Fruit fly (Drosophila melanogaster) whole organism, embryonic: ENCODE measurements around the gene isoQC.

Source experiments
- Adf1 ChIP-seq: fragments of 200-800 bp; sonication (Bioruptor generic); IDR thresholded peaks from 2 replicates; pipeline ENCODE4 v1.3.6; 2022; ENCODE audit warnings: missing biosample characterization, missing genetic modification characterization
- Antp ChIP-seq: fragments of 200-800 bp; sonication (Bioruptor generic); optimal IDR thresholded peaks from 3 replicates; lab custom pipeline; 2016; ENCODE audit warnings: missing biosample characterization, missing genetic modification characterization
- B-H2 ChIP-seq: fragments of 200-800 bp; sonication (Bioruptor generic); optimal IDR thresholded peaks from 2 replicates; lab custom pipeline; 2018; ENCODE audit warnings: missing biosample characterization, mild to moderate bottlenecking, missing genetic modification characterization
- Blimp-1 ChIP-seq: fragments of 200-800 bp; sonication (Bioruptor generic); optimal IDR thresholded peaks from 3 replicates; lab custom pipeline; 2018; ENCODE audit warnings: missing biosample characterization, missing genetic modification characterization, mild to moderate bottlenecking, moderate library complexity, missing genetic modification reagents
- CG10209 ChIP-seq: fragments of 200-800 bp; sonication (Bioruptor generic); optimal IDR thresholded peaks from 3 replicates; lab custom pipeline; 2017; ENCODE audit warnings: missing biosample characterization, mild to moderate bottlenecking, missing genetic modification characterization, missing genetic modification reagents
- CG10321 ChIP-seq: fragments of 200-800 bp; sonication (Bioruptor generic); IDR thresholded peaks from 2 replicates; pipeline ENCODE4 v1.3.6; 2022; ENCODE audit warnings: missing biosample characterization, missing genetic modification characterization
- CG11456 ChIP-seq: fragments of 200-800 bp; sonication (Bioruptor generic); IDR thresholded peaks from 3 replicates; pipeline ENCODE4 v1.3.6; 2022; ENCODE audit warnings: missing biosample characterization, missing genetic modification characterization
- CG12236 ChIP-seq: fragments of 200-800 bp; sonication (Bioruptor generic); optimal IDR thresholded peaks from 2 replicates; lab custom pipeline; 2016; ENCODE audit warnings: missing biosample characterization, missing genetic modification characterization
- CG1233 ChIP-seq: fragments of 200-800 bp; sonication (Bioruptor generic); optimal IDR thresholded peaks from 4 replicates; lab custom pipeline; 2018; ENCODE audit warnings: missing biosample characterization, mild to moderate bottlenecking, missing genetic modification characterization
- CG13894 ChIP-seq: fragments of 200-800 bp; sonication (Bioruptor generic); optimal IDR thresholded peaks from 3 replicates; lab custom pipeline; 2018; ENCODE audit warnings: missing biosample characterization, mild to moderate bottlenecking, missing genetic modification characterization, moderate library complexity
- CG14667 ChIP-seq: fragments of 200-800 bp; sonication (Bioruptor generic); IDR thresholded peaks from 2 replicates; pipeline ENCODE4 v1.3.6; 2022; ENCODE audit warnings: missing biosample characterization, missing genetic modification characterization
- CG15073 ChIP-seq: fragments of 200-800 bp; sonication (Bioruptor generic); optimal IDR thresholded peaks from 2 replicates; lab custom pipeline; 2016; ENCODE audit warnings: missing biosample characterization, missing genetic modification characterization
- CG1529 ChIP-seq: fragments of 200-800 bp; sonication (Bioruptor generic); optimal IDR thresholded peaks from 3 replicates; lab custom pipeline; 2018; ENCODE audit warnings: missing biosample characterization, missing genetic modification characterization
- CG1603 ChIP-seq: fragments of 200-800 bp; sonication (Bioruptor generic); optimal IDR thresholded peaks from 2 replicates; lab custom pipeline; 2019; ENCODE audit warnings: missing biosample characterization, mild to moderate bottlenecking, missing genetic modification characterization, moderate library complexity
- CG18262 ChIP-seq: fragments of 200-800 bp; optimal IDR thresholded peaks from 3 replicates; lab custom pipeline; 2019; ENCODE audit warnings: missing biosample characterization, mild to moderate bottlenecking, missing genetic modification characterization, moderate library complexity
- CG2712 ChIP-seq: fragments of 200-800 bp; optimal IDR thresholded peaks from 3 replicates; lab custom pipeline; 2019; ENCODE audit warnings: missing biosample characterization, mild to moderate bottlenecking, missing genetic modification characterization, moderate library complexity
- CG2889 ChIP-seq: fragments of 200-800 bp; sonication (Bioruptor generic); IDR thresholded peaks from 3 replicates; pipeline ENCODE4 v1.3.6; 2022; ENCODE audit warnings: missing biosample characterization, missing genetic modification characterization
- CG31388 ChIP-seq: fragments of 200-800 bp; sonication (Bioruptor generic); optimal IDR thresholded peaks from 2 replicates; lab custom pipeline; 2016; ENCODE audit warnings: missing biosample characterization, missing genetic modification characterization
- CG3407 ChIP-seq: fragments of 200-800 bp; sonication (Bioruptor generic); optimal IDR thresholded peaks from 2 replicates; lab custom pipeline; 2018; ENCODE audit warnings: missing biosample characterization, mild to moderate bottlenecking, missing genetic modification characterization
- CG3847 ChIP-seq: fragments of 200-800 bp; sonication (Bioruptor generic); IDR thresholded peaks from 2 replicates; pipeline ENCODE4 v1.3.6; 2022; ENCODE audit warnings: missing biosample characterization, missing genetic modification characterization
- CG4404 ChIP-seq: fragments of 200-800 bp; sonication (Bioruptor generic); IDR thresholded peaks from 2 replicates; pipeline ENCODE4 v1.3.6; 2022; ENCODE audit warnings: missing biosample characterization, missing genetic modification characterization
- D19B ChIP-seq: fragments of 200-800 bp; sonication (Bioruptor generic); optimal IDR thresholded peaks from 2 replicates; lab custom pipeline; 2017; ENCODE audit warnings: missing biosample characterization, mild to moderate bottlenecking, missing genetic modification characterization
- Dp ChIP-seq: fragments of 200-800 bp; sonication (Bioruptor generic); optimal IDR thresholded peaks from 2 replicates; lab custom pipeline; 2018; ENCODE audit warnings: missing biosample characterization, mild to moderate bottlenecking, missing genetic modification characterization, moderate library complexity
- Ets65A ChIP-seq: fragments of 200-800 bp; sonication (Bioruptor generic); peaks from one replicate; lab custom pipeline; 2016; ENCODE audit warnings: missing biosample characterization, missing genetic modification characterization
- HLHmδ ChIP-seq: fragments of 200-800 bp; sonication (Bioruptor generic); optimal IDR thresholded peaks from 2 replicates; lab custom pipeline; 2018; ENCODE audit warnings: missing biosample characterization, mild to moderate bottlenecking, missing genetic modification characterization, moderate library complexity
- HmgZ ChIP-seq: fragments of 200-800 bp; sonication (Bioruptor generic); optimal IDR thresholded peaks from 2 replicates; lab custom pipeline; 2018; ENCODE audit warnings: missing biosample characterization, mild to moderate bottlenecking, missing genetic modification characterization
- NC2α ChIP-seq: fragments of 200-800 bp; sonication (Bioruptor generic); optimal IDR thresholded peaks from 2 replicates; lab custom pipeline; 2016; ENCODE audit warnings: missing biosample characterization, missing genetic modification characterization
- Side ChIP-seq: fragments of 200-800 bp; sonication (Bioruptor generic); optimal IDR thresholded peaks from 2 replicates; lab custom pipeline; 2016; ENCODE audit warnings: missing biosample characterization, missing genetic modification characterization
- Six4 ChIP-seq: fragments of 200-800 bp; sonication (Bioruptor generic); optimal IDR thresholded peaks from 2 replicates; lab custom pipeline; 2016; ENCODE audit warnings: missing biosample characterization, missing genetic modification characterization
- Trl ChIP-seq, 3 experiments: fragments of >200 bp in 2 of 3; fragments of 200-800 bp in 1 of 3; sonication (Bioruptor generic) in 1 of 3; optimal IDR thresholded peaks; 2 replicates in 1 of 3; 3 replicates in 2 of 3; lab custom pipeline; 2016 to 2017; ENCODE audit warnings: missing biosample characterization in 1 of 3, missing genetic modification characterization in 1 of 3
- Xbp1 ChIP-seq: fragments of 200-800 bp; sonication (Bioruptor generic); optimal IDR thresholded peaks from 3 replicates; lab custom pipeline; 2016; ENCODE audit warnings: missing biosample characterization, mild to moderate bottlenecking, missing genetic modification characterization
- ash1 ChIP-seq: fragments of 200-800 bp; sonication (Bioruptor generic); optimal IDR thresholded peaks from 2 replicates; lab custom pipeline; 2018; ENCODE audit warnings: missing biosample characterization, mild to moderate bottlenecking, missing genetic modification characterization
- br ChIP-seq: fragments of >200 bp; optimal IDR thresholded peaks from 2 replicates; lab custom pipeline; 2017
- cg ChIP-seq: fragments of 200-800 bp; sonication (Bioruptor generic); optimal IDR thresholded peaks from 3 replicates; lab custom pipeline; 2019; ENCODE audit warnings: missing biosample characterization, mild to moderate bottlenecking, missing genetic modification characterization, moderate library complexity
- ci ChIP-seq: fragments of 200-800 bp; sonication (Bioruptor generic); IDR thresholded peaks from 3 replicates; pipeline ENCODE4 v1.3.6; 2022; ENCODE audit warnings: missing biosample characterization, missing genetic modification characterization
- ewg ChIP-seq: fragments of 200-800 bp; sonication (Bioruptor generic); optimal IDR thresholded peaks from 3 replicates; lab custom pipeline; 2017; ENCODE audit warnings: mild to moderate bottlenecking, missing biosample characterization, missing genetic modification reagents, missing genetic modification characterization
- fd96Cb ChIP-seq: fragments of 200-800 bp; sonication (Bioruptor generic); optimal IDR thresholded peaks from 2 replicates; lab custom pipeline; 2018; ENCODE audit warnings: missing biosample characterization, mild to moderate bottlenecking, missing genetic modification characterization, moderate library complexity
- gsb ChIP-seq: fragments of 200-800 bp; sonication (Bioruptor generic); IDR thresholded peaks from 2 replicates; pipeline ENCODE4 v1.3.6; 2022; ENCODE audit warnings: missing biosample characterization, missing genetic modification characterization
- hb ChIP-seq: fragments of 200-800 bp; sonication (Bioruptor generic); IDR thresholded peaks from 3 replicates; pipeline ENCODE4 v1.3.6; 2022; ENCODE audit warnings: missing biosample characterization, missing genetic modification characterization; ENCODE audit not compliant: partially characterized antibody
- hth ChIP-seq: fragments of >200 bp; optimal IDR thresholded peaks from 2 replicates; lab custom pipeline; 2017; ENCODE audit warnings: inconsistent platforms
- ind ChIP-seq: fragments of 200-800 bp; sonication (Bioruptor generic); optimal IDR thresholded peaks from 3 replicates; lab custom pipeline; 2016; ENCODE audit warnings: missing biosample characterization, missing genetic modification characterization
- lbe ChIP-seq: fragments of 200-800 bp; sonication (Bioruptor generic); optimal IDR thresholded peaks from 2 replicates; lab custom pipeline; 2016; ENCODE audit warnings: missing biosample characterization, mild to moderate bottlenecking, missing genetic modification characterization
- lilli ChIP-seq: fragments of 200-800 bp; sonication (Bioruptor generic); optimal IDR thresholded peaks from 3 replicates; lab custom pipeline; 2016; ENCODE audit warnings: missing biosample characterization, missing genetic modification characterization
- org-1 ChIP-seq: fragments of 200-800 bp; sonication (Bioruptor generic); optimal IDR thresholded peaks from 2 replicates; lab custom pipeline; 2017; ENCODE audit warnings: missing biosample characterization, missing genetic modification characterization
- pan ChIP-seq, 4 experiments: fragments of >200 bp in 3 of 4; fragments of 200-800 bp in 1 of 4; sonication (Bioruptor generic) in 1 of 4; optimal IDR thresholded peaks in 3 of 4; IDR thresholded peaks in 1 of 4; 2 replicates each; pipeline versions ENCODE4 v1.3.6 to Lab custom; 2017 to 2022; ENCODE audit warnings: missing biosample characterization in 2 of 4, missing genetic modification characterization in 2 of 4, mixed read lengths in 1 of 4
- ranshi ChIP-seq: fragments of 200-800 bp; sonication (Bioruptor generic); IDR thresholded peaks from 2 replicates; pipeline ENCODE4 v1.3.6; 2022; ENCODE audit warnings: missing biosample characterization, missing genetic modification characterization
- slou ChIP-seq: fragments of 200-800 bp; sonication (Bioruptor generic); optimal IDR thresholded peaks from 3 replicates; lab custom pipeline; 2016; ENCODE audit warnings: missing biosample characterization, missing genetic modification characterization
- slp2 ChIP-seq: fragments of 200-800 bp; sonication (Bioruptor generic); optimal IDR thresholded peaks from 2 replicates; lab custom pipeline; 2016; ENCODE audit warnings: missing biosample characterization, missing genetic modification characterization
- ttk ChIP-seq: fragments of 200-800 bp; sonication (Bioruptor generic); IDR thresholded peaks from 2 replicates; pipeline ENCODE4 v2.1.2; 2022; ENCODE audit warnings: missing biosample characterization, missing genetic modification characterization
- zen2 ChIP-seq: fragments of 200-800 bp; sonication (Bioruptor generic); IDR thresholded peaks from 3 replicates; pipeline ENCODE4 v1.3.6; 2022; ENCODE audit warnings: missing biosample characterization, missing genetic modification characterization; ENCODE audit not compliant: partially characterized antibody
- zfh1 ChIP-seq: fragments of 200-800 bp; sonication (Bioruptor generic); IDR thresholded peaks from 3 replicates; pipeline ENCODE4 v1.3.6; 2022; ENCODE audit warnings: missing biosample characterization, missing genetic modification characterization

isoQC gene

DNA sequence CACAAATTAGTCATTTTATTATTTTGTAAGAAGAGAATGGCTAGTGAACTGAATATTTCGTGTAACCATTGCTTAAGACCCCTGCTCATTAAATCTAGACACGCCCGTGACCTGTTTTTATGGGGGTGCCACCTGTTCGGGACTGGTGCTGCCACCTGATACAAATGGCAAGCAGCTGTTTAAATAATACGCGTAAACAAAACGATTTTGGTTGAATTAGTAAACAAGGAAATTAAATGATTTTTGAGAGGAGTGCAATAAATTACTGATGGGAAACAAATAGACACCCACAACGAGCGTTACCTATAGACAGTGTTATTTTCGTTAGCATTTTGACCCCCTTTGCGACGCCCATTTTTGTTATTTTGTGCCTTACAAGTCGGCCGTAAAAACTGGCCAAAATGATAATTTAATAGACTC, 533 bp downstream of the isoQC start (continued):
- TF ChIP-seq lilli (GFP tag; lab: Kevin White, UChicago) (peak; percentile 94), CG18262 (tag; lab: Kevin White, UChicago) (peak; percentile 82), CG3847 (GFP tag; lab: Robert Waterston, UW) (no peak), CG1603 (tag; lab: Kevin White, UChicago) (peak; percentile 85), slp2 (peak; percentile 73), NC2α (GFP tag; lab: Kevin White, UChicago) (peak; percentile 53), CG31388 (GFP tag; lab: Kevin White, UChicago) (peak; percentile 66), CG2889 (GFP tag; lab: Robert Waterston, UW) (no peak), B-H2 (GFP tag; lab: Kevin White, UChicago) (peak; percentile 92), hb (GFP tag; lab: Robert Waterston, UW) (no peak), HmgZ (tag; lab: Kevin White, UChicago) (peak; percentile 94), CG11456 (no peak), ash1 (GFP tag; lab: Kevin White, UChicago) (peak; percentile 57), lbe (GFP tag; lab: Kevin White, UChicago) (peak; percentile 71), Six4 (GFP tag; lab: Kevin White, UChicago) (peak; percentile 83), CG3407 (GFP tag; lab: Kevin White, UChicago) (peak; percentile 68), ci (GFP tag; lab: Robert Waterston, UW) (no peak), CG10209 (GFP tag; lab: Kevin White, UChicago) (peak; percentile 83), ewg (GFP tag; lab: Kevin White, UChicago) (peak; percentile 68), CG2712 (peak; percentile 85), zfh1 (GFP tag; lab: Robert Waterston, UW) (no peak), CG1233 (GFP tag; lab: Kevin White, UChicago) (peak; percentile 84), ranshi (GFP tag; lab: Robert Waterston, UW) (no peak), Xbp1 (GFP tag; lab: Kevin White, UChicago) (peak; percentile 94), CG10321 (GFP tag; lab: Robert Waterston, UW) (no peak), CG12236 (GFP tag; lab: Kevin White, UChicago) (peak; percentile 68), zen2 (GFP tag; lab: Robert Waterston, UW) (no peak), pan (optimal IDR thresholded peaks at IDR 0.05; lab: Kevin White, UChicago) (no peak), pan (GFP tag; optimal IDR thresholded peaks at IDR 0.05 in 1 of 2, IDR thresholded peaks at IDR 0.05 in 1 of 2) (no peak), gsb (GFP tag; lab: Robert Waterston, UW) (no peak), cg (GFP tag; lab: Kevin White, UChicago) (no peak), Ets65A (GFP tag; lab: Kevin White, UChicago) (peak; percentile 98), fd96Cb (tag; lab: Kevin White, UChicago) (peak; percentile 82), br (lab: Kevin White, UChicago) (no peak), Adf1 (GFP tag; lab: Robert Waterston, UW) (no peak), HLHmδ (GFP tag; lab: Kevin White, UChicago) (peak; percentile 45), CG14667 (GFP tag; lab: Robert Waterston, UW) (no peak), CG4404 (GFP tag; lab: Robert Waterston, UW) (no peak), Side (GFP tag; lab: Kevin White, UChicago) (peak; percentile 81), Blimp-1 (GFP tag; lab: Kevin White, UChicago) (peak; percentile 77), hth (lab: Kevin White, UChicago) (no peak), Antp (GFP tag; lab: Kevin White, UChicago) (peak; percentile 79), D19B (GFP tag; lab: Kevin White, UChicago) (peak; percentile 57), slou (peak; percentile 79), ind (GFP tag; lab: Kevin White, UChicago) (peak; percentile 93), CG13894 (peak; percentile 91), org-1 (GFP tag; lab: Kevin White, UChicago) (peak; percentile 71), Trl (optimal IDR thresholded peaks at IDR 0.05; lab: Kevin White, UChicago) (no peak), Trl (GFP tag; optimal IDR thresholded peaks at IDR 0.05; lab: Kevin White, UChicago) (peak; percentile 90), CG15073 (GFP tag; lab: Kevin White, UChicago) (peak; percentile 37), ttk (GFP tag; lab: Robert Waterston, UW) (no peak), Dp (peak; percentile 49), CG1529 (GFP tag; lab: Kevin White, UChicago) (peak; percentile 73)
